Fruit fly (Drosophila melanogaster) whole organism, adult: ENCODE measurements around the gene Sam-S.

Source experiments
- CG14711 ChIP-seq: fragments of 200-800 bp; sonication (Bioruptor generic); optimal IDR thresholded peaks from 2 replicates; lab custom pipeline; 2018; ENCODE audit warnings: missing biosample characterization, mild to moderate bottlenecking, missing genetic modification characterization, moderate library complexity
- CG33017 ChIP-seq: fragments of 200-800 bp; sonication (Bioruptor generic); optimal IDR thresholded peaks from 2 replicates; lab custom pipeline; 2018; ENCODE audit warnings: missing biosample characterization, mild to moderate bottlenecking, missing genetic modification characterization, moderate library complexity
- CG5204 ChIP-seq: fragments of 200-800 bp; sonication (Bioruptor generic); optimal IDR thresholded peaks from 2 replicates; lab custom pipeline; 2016; ENCODE audit warnings: missing biosample characterization, missing genetic modification characterization
- CG7045 ChIP-seq: fragments of 200-800 bp; sonication (Bioruptor generic); optimal IDR thresholded peaks from 2 replicates; lab custom pipeline; 2017; ENCODE audit warnings: missing biosample characterization, mild to moderate bottlenecking, missing genetic modification characterization
- CG7101 ChIP-seq: fragments of 200-800 bp; sonication (Bioruptor generic); optimal IDR thresholded peaks from 2 replicates; lab custom pipeline; 2018; ENCODE audit warnings: missing biosample characterization, mild to moderate bottlenecking, missing genetic modification characterization, moderate library complexity
- Clk ChIP-seq: fragments of 200-800 bp; sonication (Bioruptor generic); optimal IDR thresholded peaks from 2 replicates; lab custom pipeline; 2017; ENCODE audit warnings: missing biosample characterization, missing genetic modification characterization
- Crg-1 ChIP-seq: fragments of 200-800 bp; sonication (Bioruptor generic); optimal IDR thresholded peaks from 2 replicates; lab custom pipeline; 2016; ENCODE audit warnings: missing biosample characterization, missing genetic modification characterization
- cic ChIP-seq: fragments of 200-800 bp; sonication (Bioruptor generic); optimal IDR thresholded peaks from 2 replicates; lab custom pipeline; 2017; ENCODE audit warnings: missing biosample characterization, mild to moderate bottlenecking, missing genetic modification characterization, moderate library complexity
- cnc ChIP-seq, 2 experiments: fragments of >200 bp; optimal IDR thresholded peaks; 2 replicates each; lab custom pipeline; 2017
- ovo ChIP-seq: fragments of 200-800 bp; sonication (Bioruptor generic); optimal IDR thresholded peaks from 2 replicates; lab custom pipeline; 2016; ENCODE audit warnings: missing biosample characterization, missing genetic modification characterization

- no peak for TF ChIP-seq CG33017 (tag; lab: Kevin White, UChicago)
- no peak for TF ChIP-seq CG7101 (tag; lab: Kevin White, UChicago)
- no peak for TF ChIP-seq ovo (GFP tag; lab: Kevin White, UChicago)
- no peak for TF ChIP-seq Clk
- TF ChIP-seq CG5204, result no peak
- TF ChIP-seq Crg-1 (GFP tag; lab: Kevin White, UChicago), result no peak
- peak; percentile 11 for TF ChIP-seq cic (GFP tag; lab: Kevin White, UChicago)
- no peak for TF ChIP-seq CG14711
- no peak for TF ChIP-seq CG7045 (GFP tag; lab: Kevin White, UChicago)
- no peak for TF ChIP-seq cnc (optimal IDR thresholded peaks at IDR 0.05; lab: Kevin White, UChicago)
Measured at dm6 chr2L:67279-67657, 39.4 kb upstream of the Sam-S start.
